Worm (Caenorhabditis elegans): ENCODE results near the gene unc-58.

- TF ChIP-seq aly-2 (tag; optimal IDR thresholded peaks at IDR 0.05), result no peak
- no peak for TF ChIP-seq fkh-10 (GFP tag; optimal IDR thresholded peaks at IDR 0.05)
- TF ChIP-seq nhr-76 (tag; optimal IDR thresholded peaks at IDR 0.05), result no peak
- no peak for TF ChIP-seq ztf-11 (tag; optimal IDR thresholded peaks at IDR 0.05)
- TF ChIP-seq nhr-77 (tag; optimal IDR thresholded peaks at IDR 0.05), result no peak
- TF ChIP-seq pha-4 (GFP tag; IDR thresholded peaks at IDR 0.05), result no peak
- no peak for TF ChIP-seq pha-4 (tag; optimal IDR thresholded peaks at IDR 0.05)
- TF ChIP-seq mep-1 (tag; optimal IDR thresholded peaks at IDR 0.05), result no peak
- no peak for TF ChIP-seq snpc-4 (tag; optimal IDR thresholded peaks at IDR 0.05)
These were observed 72.4 kb downstream of the unc-58 start, which contains the start of gene ZC373.3 for ce11 chrX:10060475-10061011.

Measured in whole organism, L4 larva.